Fruit fly (Drosophila melanogaster) whole organism, embryonic: ENCODE data around the gene CG6738.

ENCODE experiments used
- Bgb ChIP-seq: fragments of 200-800 bp; sonication (Bioruptor generic); IDR thresholded peaks from 2 replicates; pipeline ENCODE4 v1.3.6; 2022; ENCODE audit warnings: missing biosample characterization, missing genetic modification characterization; ENCODE audit not compliant: partially characterized antibody
- C15 ChIP-seq: fragments of 200-800 bp; sonication (Bioruptor generic); IDR thresholded peaks from 3 replicates; pipeline ENCODE4 v1.3.6; 2022; ENCODE audit warnings: missing biosample characterization, missing genetic modification characterization
- CG10274 ChIP-seq: fragments of 200-800 bp; sonication (Bioruptor generic); optimal IDR thresholded peaks from 3 replicates; lab custom pipeline; 2017; ENCODE audit warnings: missing biosample characterization, mild to moderate bottlenecking, missing genetic modification characterization
- CG10321 ChIP-seq: fragments of 200-800 bp; sonication (Bioruptor generic); IDR thresholded peaks from 2 replicates; pipeline ENCODE4 v1.3.6; 2022; ENCODE audit warnings: missing biosample characterization, missing genetic modification characterization
- CG11560 ChIP-seq: fragments of 200-800 bp; sonication (Bioruptor generic); IDR thresholded peaks from 3 replicates; pipeline ENCODE4 v1.3.6; 2022; ENCODE audit warnings: missing biosample characterization, missing genetic modification characterization
- CG13287 ChIP-seq: fragments of 200-800 bp; sonication (Bioruptor generic); IDR thresholded peaks from 2 replicates; pipeline ENCODE4 v1.3.6; 2022; ENCODE audit warnings: missing biosample characterization, missing genetic modification characterization; ENCODE audit not compliant: partially characterized antibody
- CG1603 ChIP-seq: fragments of 200-800 bp; sonication (Bioruptor generic); optimal IDR thresholded peaks from 2 replicates; lab custom pipeline; 2019; ENCODE audit warnings: missing biosample characterization, mild to moderate bottlenecking, missing genetic modification characterization, moderate library complexity
- CG2129 ChIP-seq: fragments of 200-800 bp; sonication (Bioruptor generic); IDR thresholded peaks from 2 replicates; pipeline ENCODE4 v1.3.6; 2022; ENCODE audit warnings: missing biosample characterization, missing genetic modification characterization; ENCODE audit not compliant: partially characterized antibody
- CG31388 ChIP-seq: fragments of 200-800 bp; sonication (Bioruptor generic); optimal IDR thresholded peaks from 2 replicates; lab custom pipeline; 2016; ENCODE audit warnings: missing biosample characterization, missing genetic modification characterization
- CG4820 ChIP-seq: fragments of 200-800 bp; sonication (Bioruptor generic); optimal IDR thresholded peaks from 3 replicates; lab custom pipeline; 2016; ENCODE audit warnings: missing biosample characterization, missing genetic modification characterization
- CG7357 ChIP-seq: fragments of 200-800 bp; sonication (Bioruptor generic); IDR thresholded peaks from 3 replicates; pipeline ENCODE4 v1.3.6; 2022; ENCODE audit warnings: missing biosample characterization, missing genetic modification characterization
- CG7928 ChIP-seq: fragments of 200-800 bp; sonication (Bioruptor generic); optimal IDR thresholded peaks from 2 replicates; lab custom pipeline; 2017; ENCODE audit warnings: missing biosample characterization, mild to moderate bottlenecking, missing genetic modification characterization
- CG7987 ChIP-seq: fragments of 200-800 bp; sonication (Bioruptor generic); optimal IDR thresholded peaks from 2 replicates; lab custom pipeline; 2018; ENCODE audit warnings: missing biosample characterization, mild to moderate bottlenecking, missing genetic modification characterization, moderate library complexity
- Dll ChIP-seq: fragments of 200-800 bp; sonication (Bioruptor generic); IDR thresholded peaks from 4 replicates; pipeline ENCODE4 v1.3.6; 2022; ENCODE audit warnings: missing biosample characterization, missing genetic modification characterization; ENCODE audit not compliant: partially characterized antibody
- Dp ChIP-seq: fragments of 200-800 bp; sonication (Bioruptor generic); optimal IDR thresholded peaks from 2 replicates; lab custom pipeline; 2018; ENCODE audit warnings: missing biosample characterization, mild to moderate bottlenecking, missing genetic modification characterization, moderate library complexity
- Drgx ChIP-seq: fragments of 200-800 bp; sonication (Bioruptor generic); IDR thresholded peaks from 2 replicates; pipeline ENCODE4 v1.3.6; 2022; ENCODE audit warnings: missing biosample characterization, missing genetic modification characterization
- E2f2 ChIP-seq: fragments of 200-800 bp; sonication (Bioruptor generic); IDR thresholded peaks from 2 replicates; pipeline ENCODE4 v1.3.6; 2022; ENCODE audit warnings: missing biosample characterization, missing genetic modification characterization
- Hand ChIP-seq: fragments of 200-800 bp; sonication (Bioruptor generic); optimal IDR thresholded peaks from 2 replicates; lab custom pipeline; 2017; ENCODE audit warnings: mild to moderate bottlenecking, missing biosample characterization, missing genetic modification reagents, missing genetic modification characterization
- MBD-R2 ChIP-seq: fragments of 200-800 bp; sonication (Bioruptor generic); IDR thresholded peaks from 2 replicates; pipeline ENCODE4 v1.3.6; 2022; ENCODE audit warnings: missing biosample characterization, missing genetic modification characterization
- MESR4 ChIP-seq: fragments of 200-800 bp; sonication (Bioruptor generic); optimal IDR thresholded peaks from 2 replicates; lab custom pipeline; 2018; ENCODE audit warnings: missing biosample characterization, mild to moderate bottlenecking, missing genetic modification characterization, moderate library complexity
- MTF-1 ChIP-seq: fragments of 200-800 bp; sonication (Bioruptor generic); optimal IDR thresholded peaks from 2 replicates; lab custom pipeline; 2018; ENCODE audit warnings: missing biosample characterization, mild to moderate bottlenecking, missing genetic modification characterization, borderline replicate concordance
- Med ChIP-seq: fragments of 200-800 bp; sonication (Bioruptor generic); peaks from one replicate; lab custom pipeline; 2016; ENCODE audit warnings: missing biosample characterization, missing genetic modification characterization, mild to moderate bottlenecking, inconsistent platforms, moderate library complexity
- Poxn ChIP-seq: fragments of 200-800 bp; sonication (Bioruptor generic); IDR thresholded peaks from 2 replicates; pipeline ENCODE4 v1.3.6; 2022; ENCODE audit warnings: missing biosample characterization, missing genetic modification characterization
- Sry-δ ChIP-seq: fragments of 200-800 bp; sonication (Bioruptor generic); optimal IDR thresholded peaks from 2 replicates; lab custom pipeline; 2016; ENCODE audit warnings: missing biosample characterization, missing genetic modification characterization
- amos ChIP-seq: fragments of 200-800 bp; sonication (Bioruptor generic); IDR thresholded peaks from 2 replicates; pipeline ENCODE4 v1.3.6; 2022; ENCODE audit warnings: missing biosample characterization, missing genetic modification characterization; ENCODE audit not compliant: partially characterized antibody
- ap ChIP-seq: fragments of 200-800 bp; sonication (Bioruptor generic); IDR thresholded peaks from 2 replicates; pipeline ENCODE4 v1.3.6; 2022; ENCODE audit warnings: missing biosample characterization, missing genetic modification characterization
- chif ChIP-seq, 2 experiments: fragments of 200-800 bp; sonication (Bioruptor generic); optimal IDR thresholded peaks; 3 replicates each; lab custom pipeline; 2016; ENCODE audit warnings: missing biosample characterization in 2 of 2, missing genetic modification characterization in 2 of 2
- cwo ChIP-seq: fragments of 200-800 bp; sonication (Bioruptor generic); optimal IDR thresholded peaks from 3 replicates; lab custom pipeline; 2017; ENCODE audit warnings: missing biosample characterization, missing genetic modification characterization, mild to moderate bottlenecking, moderate library complexity, missing genetic modification reagents
- dm ChIP-seq: fragments of 200-800 bp; sonication (Bioruptor generic); optimal IDR thresholded peaks from 3 replicates; lab custom pipeline; 2016; ENCODE audit warnings: missing biosample characterization, missing genetic modification characterization
- ems ChIP-seq: fragments of 200-800 bp; sonication (Bioruptor generic); optimal IDR thresholded peaks from 3 replicates; lab custom pipeline; 2016; ENCODE audit warnings: missing biosample characterization, missing genetic modification characterization
- eve ChIP-seq, 2 experiments: fragments of >200 bp; optimal IDR thresholded peaks; 2 replicates each; lab custom pipeline; 2017; ENCODE audit warnings: missing biosample characterization in 2 of 2, missing genetic modification characterization in 2 of 2
- ewg ChIP-seq: fragments of 200-800 bp; sonication (Bioruptor generic); optimal IDR thresholded peaks from 3 replicates; lab custom pipeline; 2017; ENCODE audit warnings: mild to moderate bottlenecking, missing biosample characterization, missing genetic modification reagents, missing genetic modification characterization
- eyg ChIP-seq: fragments of 200-800 bp; sonication (Bioruptor generic); optimal IDR thresholded peaks from 3 replicates; lab custom pipeline; 2016; ENCODE audit warnings: missing biosample characterization, missing genetic modification characterization
- fd3F ChIP-seq: fragments of 200-800 bp; sonication (Bioruptor generic); optimal IDR thresholded peaks from 2 replicates; lab custom pipeline; 2018; ENCODE audit warnings: missing biosample characterization, mild to moderate bottlenecking, missing genetic modification characterization, moderate library complexity
- hbn ChIP-seq: fragments of 200-800 bp; sonication (Bioruptor generic); IDR thresholded peaks from 2 replicates; pipeline ENCODE4 v1.3.6; 2022; ENCODE audit warnings: missing biosample characterization, missing genetic modification characterization; ENCODE audit not compliant: partially characterized antibody
- mirr ChIP-seq: fragments of 200-800 bp; sonication (Bioruptor generic); optimal IDR thresholded peaks from 3 replicates; lab custom pipeline; 2018; ENCODE audit warnings: missing biosample characterization, mild to moderate bottlenecking, missing genetic modification characterization
- p53 ChIP-seq: fragments of 200-800 bp; sonication (Bioruptor generic); optimal IDR thresholded peaks from 2 replicates; lab custom pipeline; 2016; ENCODE audit warnings: missing biosample characterization, missing genetic modification characterization
- pan ChIP-seq, 4 experiments: fragments of >200 bp in 3 of 4; fragments of 200-800 bp in 1 of 4; sonication (Bioruptor generic) in 1 of 4; optimal IDR thresholded peaks in 3 of 4; IDR thresholded peaks in 1 of 4; 2 replicates each; pipeline versions ENCODE4 v1.3.6 to Lab custom; 2017 to 2022; ENCODE audit warnings: missing biosample characterization in 2 of 4, missing genetic modification characterization in 2 of 4, mixed read lengths in 1 of 4
- pzg ChIP-seq: fragments of 200-800 bp; sonication (Bioruptor generic); optimal IDR thresholded peaks from 3 replicates; lab custom pipeline; 2018; ENCODE audit warnings: missing biosample characterization, mild to moderate bottlenecking, missing genetic modification characterization, moderate library complexity
- sisA ChIP-seq: fragments of 200-800 bp; sonication (Bioruptor generic); IDR thresholded peaks from 2 replicates; pipeline ENCODE4 v1.3.6; 2022; ENCODE audit warnings: missing biosample characterization, missing genetic modification characterization
- tll ChIP-seq, 2 experiments: fragments of 200-800 bp in 1 of 2; fragments of >200 bp in 1 of 2; sonication (Bioruptor generic) in 1 of 2; optimal IDR thresholded peaks; 2 replicates each; lab custom pipeline; 2017 to 2019; ENCODE audit warnings: missing biosample characterization in 2 of 2, missing genetic modification characterization in 2 of 2, mild to moderate bottlenecking in 1 of 2, moderate library complexity in 1 of 2
- trem ChIP-seq: fragments of 200-800 bp; optimal IDR thresholded peaks from 3 replicates; lab custom pipeline; 2019; ENCODE audit warnings: missing biosample characterization, mild to moderate bottlenecking, missing genetic modification characterization, moderate library complexity
- unc-4 ChIP-seq: fragments of 200-800 bp; sonication (Bioruptor generic); IDR thresholded peaks from 2 replicates; pipeline ENCODE4 v1.3.6; 2022; ENCODE audit warnings: missing biosample characterization, missing genetic modification characterization; ENCODE audit not compliant: partially characterized antibody
- unpg ChIP-seq: fragments of 200-800 bp; sonication (Bioruptor generic); optimal IDR thresholded peaks from 3 replicates; lab custom pipeline; 2018; ENCODE audit warnings: missing biosample characterization, mild to moderate bottlenecking, missing genetic modification characterization, moderate library complexity

Gene CG6738

DNA sequence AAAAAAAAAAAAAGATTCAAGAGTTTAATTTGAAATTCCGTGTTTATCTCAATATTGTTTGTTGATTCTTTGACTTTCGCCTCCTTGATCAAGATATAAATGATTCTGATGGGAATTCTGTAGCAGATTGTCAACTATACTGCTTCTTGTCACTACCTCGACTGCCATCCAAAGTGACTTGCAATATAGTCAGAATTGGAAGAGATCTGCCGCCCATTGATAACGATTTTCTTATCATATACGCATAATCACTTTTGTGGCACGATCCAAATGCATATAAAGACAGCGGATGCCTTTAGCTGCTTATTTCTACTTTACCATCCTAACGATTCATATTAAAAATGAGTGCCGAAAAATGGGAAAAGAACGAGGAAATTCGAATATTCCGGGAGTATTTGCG is at the start of gene CG6738:
Gene CG6738 (plus strand): TSS at position 301 of the 400 bp plus-strand sequence.
- TF ChIP-seq eve (GFP tag; optimal IDR thresholded peaks at IDR 0.05; lab: Kevin White, UChicago) (no peak), sisA (GFP tag; lab: Robert Waterston, UW) (no peak), CG4820 (no peak), Drgx (GFP tag; lab: Robert Waterston, UW) (no peak), Hand (no peak), chif (GFP tag; optimal IDR thresholded peaks at IDR 0.05; lab: Kevin White, UChicago) (no peak)

DNA sequence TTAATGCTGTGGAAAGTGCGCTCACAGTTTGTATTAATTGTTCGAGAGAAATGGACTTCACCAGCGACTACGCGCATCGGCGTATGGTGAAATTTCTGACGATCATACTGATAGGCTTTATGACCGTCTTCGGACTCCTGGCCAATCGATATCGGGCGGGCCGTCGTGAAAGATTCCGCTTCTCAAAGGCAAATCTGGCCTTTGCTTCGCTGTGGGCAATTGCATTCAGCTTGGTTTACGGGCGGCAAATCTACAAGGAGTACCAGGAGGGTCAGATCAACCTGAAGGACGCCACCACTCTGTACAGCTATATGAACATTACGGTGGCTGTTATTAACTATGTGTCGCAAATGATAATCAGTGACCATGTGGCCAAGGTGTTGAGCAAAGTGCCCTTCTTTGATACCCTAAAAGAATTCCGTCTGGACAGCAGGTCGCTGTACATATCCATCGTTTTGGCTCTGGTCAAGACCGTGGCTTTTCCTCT is 47.7 kb upstream of the CG6738 start, which contains the start of gene Gr94a:
Gene Gr94a (plus strand): TSS at position 51 of the 487 bp plus-strand sequence.
- no peak for TF ChIP-seq MTF-1
- TF ChIP-seq ems (GFP tag; lab: Kevin White, UChicago) = no peak
- TF ChIP-seq mirr (GFP tag; lab: Kevin White, UChicago) = no peak
- TF ChIP-seq CG31388 (GFP tag; lab: Kevin White, UChicago) = no peak
- no peak for TF ChIP-seq pan (optimal IDR thresholded peaks at IDR 0.05; lab: Kevin White, UChicago)
- TF ChIP-seq pan (GFP tag; optimal IDR thresholded peaks at IDR 0.05 in 1 of 2, IDR thresholded peaks at IDR 0.05 in 1 of 2) = no peak
- no peak for TF ChIP-seq tll (GFP tag; optimal IDR thresholded peaks at IDR 0.05; lab: Kevin White, UChicago)
- no peak for TF ChIP-seq C15
- TF ChIP-seq CG10321 (GFP tag; lab: Robert Waterston, UW) = no peak
- no peak for TF ChIP-seq CG10274 (GFP tag; lab: Kevin White, UChicago)
- TF ChIP-seq unpg (GFP tag; lab: Kevin White, UChicago) = no peak
- TF ChIP-seq ewg (GFP tag; lab: Kevin White, UChicago) = no peak
- TF ChIP-seq Poxn (GFP tag; lab: Robert Waterston, UW) = no peak
- TF ChIP-seq fd3F (GFP tag; lab: Kevin White, UChicago) = no peak
- TF ChIP-seq CG7928 (GFP tag; lab: Kevin White, UChicago) = no peak
- no peak for TF ChIP-seq ap (GFP tag; lab: Robert Waterston, UW)
- no peak for TF ChIP-seq CG7987 (GFP tag; lab: Kevin White, UChicago)
- TF ChIP-seq Dll (GFP tag; lab: Robert Waterston, UW) = no peak

DNA sequence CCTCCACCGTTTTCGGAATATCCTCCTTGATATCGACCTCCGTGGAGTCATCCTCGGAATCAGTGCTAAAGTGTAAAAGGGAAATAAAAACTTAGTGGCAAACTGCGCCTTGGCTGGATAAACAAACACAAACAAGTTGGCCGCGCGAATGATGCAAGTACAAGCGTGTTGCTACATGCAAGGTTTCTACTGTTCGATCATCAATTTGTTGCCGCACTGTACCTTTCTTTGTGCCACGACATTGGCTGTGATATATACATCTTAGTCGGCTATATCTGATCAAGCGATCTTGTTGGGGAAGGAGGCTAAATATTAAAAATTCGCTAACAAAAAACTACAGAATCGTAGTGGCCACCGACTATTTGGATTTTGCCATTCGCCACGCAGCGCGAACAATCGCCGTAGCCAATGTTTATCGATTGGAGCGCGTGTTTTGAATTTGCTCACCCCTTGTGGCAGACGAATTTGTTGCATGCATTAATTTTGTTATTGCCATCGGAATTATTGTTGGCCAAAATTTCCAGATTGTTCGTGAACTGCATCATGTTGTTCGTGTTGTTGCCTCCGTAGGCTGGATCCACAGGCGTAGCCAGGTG is 46.1 kb upstream of the CG6738 start:
- TF ChIP-seq Bgb (GFP tag; lab: Robert Waterston, UW) = peak; percentile 60
- peak; percentile 47 for TF ChIP-seq CG1603 (tag; lab: Kevin White, UChicago)
- TF ChIP-seq eyg = no peak
- peak; percentile 75; the same call in 2 of the 3 replicates for TF ChIP-seq CG11560 (tag; lab: Robert Waterston, UW)
- TF ChIP-seq mirr (GFP tag; lab: Kevin White, UChicago) = no peak
- peak; percentile 51; the same call in 1 of the 2 replicates for TF ChIP-seq MBD-R2 (GFP tag; lab: Robert Waterston, UW)
- 0 out of 4 replicates have a peak, but pooled peaks have one; percentile 19 for TF ChIP-seq Dll (GFP tag; lab: Robert Waterston, UW)
- peak; percentile 55 for TF ChIP-seq Sry-δ (GFP tag; lab: Kevin White, UChicago)
- peak; percentile 61 for TF ChIP-seq trem (tag; lab: Kevin White, UChicago)
- TF ChIP-seq CG2129 = 0 out of 2 replicates have a peak, but pooled peaks have one; percentile 11
- TF ChIP-seq hbn = peak; percentile 42
- 0 out of 2 replicates have a peak, but pooled peaks have one; percentile 17 for TF ChIP-seq unc-4 (GFP tag; lab: Robert Waterston, UW)
- peak; percentile 5 for TF ChIP-seq CG13287 (GFP tag; lab: Robert Waterston, UW)
- peak; percentile 60 for TF ChIP-seq dm (GFP tag; lab: Kevin White, UChicago)
- peak; percentile 61 for TF ChIP-seq amos (GFP tag; lab: Robert Waterston, UW)
- TF ChIP-seq E2f2 = peak; percentile 89
- no peak for TF ChIP-seq cwo
- TF ChIP-seq pzg (GFP tag; lab: Kevin White, UChicago) = peak; percentile 47
- peak; percentile 99 for TF ChIP-seq p53 (GFP tag; lab: Kevin White, UChicago)
- TF ChIP-seq Med (GFP tag; lab: Kevin White, UChicago) = peak; percentile 43
- no peak for TF ChIP-seq CG7357 (GFP tag; lab: Robert Waterston, UW)
- TF ChIP-seq MESR4 (GFP tag; lab: Kevin White, UChicago) = peak; percentile 34
- peak; percentile 82 for TF ChIP-seq Dp (GFP tag; lab: Kevin White, UChicago)
